Worm (Caenorhabditis elegans): ENCODE measurements around the gene let-4.

ce11 chrX:14562286-14563086 is 15.2 kb upstream of the let-4 start:
- TF ChIP-seq pha-4 (tag; optimal IDR thresholded peaks at IDR 0.05) (no peak), nhr-11 (tag; optimal IDR thresholded peaks at IDR 0.05) (no peak), lin-11 (tag; optimal IDR thresholded peaks at IDR 0.05) (no peak), ama-1 (optimal IDR thresholded peaks at IDR 0.05) (no peak), fkh-10 (GFP tag; optimal IDR thresholded peaks at IDR 0.05) (no peak), lim-6 (tag; optimal IDR thresholded peaks at IDR 0.05) (no peak), sox-2 (GFP tag; IDR thresholded peaks at IDR 0.05) (no peak), pqm-1 (tag; optimal IDR thresholded peaks at IDR 0.05) (no peak), eyg-1 (tag; optimal IDR thresholded peaks at IDR 0.05) (no peak)
